Worm (Caenorhabditis elegans) whole organism, young adult: ENCODE results near the gene lrpc-1.

ENCODE experiments used
- F23B12.7 ChIP-seq: sonication (generic microtip); optimal IDR thresholded peaks from 2 replicates; lab custom pipeline; 2017; ENCODE audit warnings: missing genetic modification characterization, mild to moderate bottlenecking, missing compliant biosample characterization, antibody characterized with exemption, moderate library complexity; ENCODE audit not compliant: insufficient read depth
- F52B5.7 ChIP-seq: sonication (generic microtip); optimal IDR thresholded peaks from 2 replicates; lab custom pipeline; 2016; ENCODE audit warnings: mild to moderate bottlenecking, missing genetic modification characterization, missing compliant biosample characterization
- F55B11.4 ChIP-seq: sonication (generic microtip); optimal IDR thresholded peaks from 2 replicates; lab custom pipeline; 2016; ENCODE audit warnings: missing compliant biosample characterization, missing genetic modification characterization, borderline replicate concordance; ENCODE audit not compliant: insufficient read depth
- ama-1 ChIP-seq, 3 experiments: fragments of 150-350 bp in 1 of 3; sonication (generic microtip) in 2 of 3; optimal IDR thresholded peaks; 2 replicates each; lab custom pipeline; 2014 to 2018; ENCODE audit warnings: missing biosample characterization in 2 of 3, missing genetic modification characterization in 2 of 3, missing genetic modification reagents in 2 of 3
- atf-7 ChIP-seq: sonication (generic microtip); optimal IDR thresholded peaks from 2 replicates; lab custom pipeline; 2017; ENCODE audit warnings: mild to moderate bottlenecking, missing genetic modification characterization, missing compliant biosample characterization
- bed-1 ChIP-seq: fragments of 200-800 bp; sonication (Bioruptor generic); IDR thresholded peaks from 2 replicates; pipeline ENCODE4 v1.3.6; 2022; ENCODE audit warnings: missing genetic modification reagents, missing genetic modification characterization, missing compliant biosample characterization
- ceh-27 ChIP-seq: fragments of 200-800 bp; sonication (Bioruptor generic); optimal IDR thresholded peaks from 2 replicates; lab custom pipeline; 2018; ENCODE audit warnings: mild to moderate bottlenecking, missing genetic modification characterization, moderate library complexity, missing compliant biosample characterization
- die-1 ChIP-seq: sonication (generic microtip); optimal IDR thresholded peaks from 2 replicates; lab custom pipeline; 2016; ENCODE audit warnings: missing genotype, mild to moderate bottlenecking, missing genetic modification characterization, missing compliant biosample characterization
- nhr-90 ChIP-seq: sonication (generic microtip); optimal IDR thresholded peaks from 2 replicates; lab custom pipeline; 2016; ENCODE audit warnings: missing genotype, mild to moderate bottlenecking, missing genetic modification characterization, missing compliant biosample characterization
- repo-1 ChIP-seq: sonication (generic microtip); optimal IDR thresholded peaks from 2 replicates; lab custom pipeline; 2017; ENCODE audit warnings: mild to moderate bottlenecking, missing genetic modification characterization, missing compliant biosample characterization
- xnd-1 ChIP-seq: sonication (generic microtip); optimal IDR thresholded peaks from 2 replicates; lab custom pipeline; 2016; ENCODE audit warnings: missing genotype, missing genetic modification reagents, missing genetic modification characterization, missing compliant biosample characterization
- ztf-26 ChIP-seq: sonication (generic microtip); optimal IDR thresholded peaks from 2 replicates; lab custom pipeline; 2017; ENCODE audit warnings: missing genetic modification characterization, missing compliant biosample characterization

DNA sequence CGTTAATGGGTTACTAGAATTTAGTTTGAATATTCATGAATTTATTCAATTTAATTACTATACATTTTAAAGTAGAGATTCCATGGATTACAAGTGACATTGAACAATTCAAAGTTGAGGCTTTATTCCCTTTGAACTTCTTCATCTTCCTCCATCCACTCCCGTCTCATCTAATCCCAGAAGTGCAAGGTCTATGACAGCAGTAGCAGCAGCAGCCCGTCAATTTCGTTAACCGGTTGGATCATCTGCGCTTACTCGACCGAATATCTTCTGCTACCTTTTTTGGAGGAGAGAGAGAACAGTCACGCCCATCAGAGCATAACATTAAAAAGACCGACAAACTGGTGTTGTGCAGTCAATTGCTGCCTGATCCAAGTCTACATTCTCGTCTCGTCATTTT is 4.3 kb upstream of the lrpc-1 start, which contains the start of gene M03E7.2:
- TF ChIP-seq ceh-27 (no peak), atf-7 (tag; lab: Kevin White, UChicago) (no peak), F52B5.7 (no peak), nhr-90 (no peak), ztf-26 (tag; lab: Kevin White, UChicago) (no peak), bed-1 (GFP tag; lab: Robert Waterston, UW) (no peak), ama-1 (optimal IDR thresholded peaks at IDR 0.05; lab: Kevin White, UChicago) (no peak), ama-1 (GFP tag; optimal IDR thresholded peaks at IDR 0.05; lab: Kevin White, UChicago) (no peak), xnd-1 (tag; lab: Kevin White, UChicago) (no peak), die-1 (tag; lab: Kevin White, UChicago) (no peak), F55B11.4 (tag; lab: Kevin White, UChicago) (no peak), repo-1 (tag; lab: Kevin White, UChicago) (no peak), F23B12.7 (no peak)
